Fruit fly (Drosophila melanogaster): ENCODE measurements around the gene mRpL17.
A peak's percentile ranks its signal among the peaks of the same experiment; 100 is the strongest.

mRpL17 gene

dm6 chr3L:292146-292776, 27.7 kb downstream of the mRpL17 start:
- TF ChIP-seq CG3032 (tag; optimal IDR thresholded peaks at IDR 0.05) = peak; percentile 11
- TF ChIP-seq dsx (GFP tag; optimal IDR thresholded peaks at IDR 0.05; ENCODE audit: poor library complexity, severe bottlenecking) = peak; percentile 24
- TF ChIP-seq esn (GFP tag; optimal IDR thresholded peaks at IDR 0.05) = peak; percentile 15
- TF ChIP-seq fkh (GFP tag; optimal IDR thresholded peaks at IDR 0.05) = peak; percentile 100
- peak; percentile 55 for TF ChIP-seq CG1621 (tag; optimal IDR thresholded peaks at IDR 0.05)
- TF ChIP-seq OdsH (GFP tag; optimal IDR thresholded peaks at IDR 0.05) = no peak
- TF ChIP-seq pdm3 (GFP tag; optimal IDR thresholded peaks at IDR 0.05) = no peak
- peak; percentile 52 for TF ChIP-seq vri (GFP tag; optimal IDR thresholded peaks at IDR 0.05)
- 0 out of 3 replicates have a peak, but pooled peaks have one; percentile 35 for TF ChIP-seq CG6163 (GFP tag; IDR thresholded peaks at IDR 0.05)
- TF ChIP-seq svp (GFP tag) = peak; percentile 31
- peak; percentile 11; the same call in 1 of the 2 replicates for TF ChIP-seq CG15336 (GFP tag; IDR thresholded peaks at IDR 0.05)
- TF ChIP-seq ss (GFP tag; optimal IDR thresholded peaks at IDR 0.05) = peak in 1 of 2 experiments; percentile 26
- TF ChIP-seq Hr38 (GFP tag; optimal IDR thresholded peaks at IDR 0.05) = no peak
- peak; percentile 38 for TF ChIP-seq CG6854 (GFP tag; optimal IDR thresholded peaks at IDR 0.05)

- TF ChIP-seq CG32006 (GFP tag; optimal IDR thresholded peaks at IDR 0.05) (peak; percentile 14), ss (GFP tag; optimal IDR thresholded peaks at IDR 0.05) (no peak), achi (GFP tag; optimal IDR thresholded peaks at IDR 0.05) (no peak), dac (GFP tag; optimal IDR thresholded peaks at IDR 0.05) (no peak), CG6808 (GFP tag; optimal IDR thresholded peaks at IDR 0.05) (peak; percentile 17), Eip78C (GFP tag) (peak; percentile 61), CG10631 (GFP tag; optimal IDR thresholded peaks at IDR 0.05) (peak; percentile 4), eg (GFP tag; IDR thresholded peaks at IDR 0.05) (no peak), CG3919 (GFP tag; optimal IDR thresholded peaks at IDR 0.05) (peak; percentile 24), Blimp-1 (GFP tag; optimal IDR thresholded peaks at IDR 0.05) (no peak), CG15336 (GFP tag; IDR thresholded peaks at IDR 0.05) (0 out of 2 replicates have a peak, but pooled peaks have one; percentile 8)
These were observed 30.3 kb downstream of the mRpL17 start for dm6 chr3L:294841-295408.

- TF ChIP-seq ss (GFP tag; optimal IDR thresholded peaks at IDR 0.05) (peak in 1 of 2 experiments; percentile 6), CG8632 (GFP tag; optimal IDR thresholded peaks at IDR 0.05) (no peak), CG6276 (GFP tag; optimal IDR thresholded peaks at IDR 0.05) (no peak), CG34406 (GFP tag; optimal IDR thresholded peaks at IDR 0.05) (no peak)
These were observed 32.7 kb downstream of the mRpL17 start for dm6 chr3L:297240-297639.

dm6 chr3L:298459-298858, 33.9 kb downstream of the mRpL17 start:
- TF ChIP-seq Ets21C (GFP tag; optimal IDR thresholded peaks at IDR 0.05) = no peak
- TF ChIP-seq fd59A (GFP tag; optimal IDR thresholded peaks at IDR 0.05) = no peak

dm6 chr3L:299952-300605, 35.5 kb downstream of the mRpL17 start:
- TF ChIP-seq CG6808 (GFP tag; optimal IDR thresholded peaks at IDR 0.05) (no peak), net (GFP tag; optimal IDR thresholded peaks at IDR 0.05) (no peak), CG6792 (GFP tag; optimal IDR thresholded peaks at IDR 0.05) (no peak), acj6 (GFP tag; optimal IDR thresholded peaks at IDR 0.05) (no peak), CG34406 (GFP tag; optimal IDR thresholded peaks at IDR 0.05) (no peak), svp (GFP tag) (peak; percentile 71)
